Fruit fly (Drosophila melanogaster) whole organism, embryonic: ENCODE data around the gene Atac2.

Experiments
- Abd-B ChIP-seq: fragments of 200-800 bp; sonication (Bioruptor generic); optimal IDR thresholded peaks from 2 replicates; lab custom pipeline; 2018; ENCODE audit warnings: missing biosample characterization, mild to moderate bottlenecking, missing genetic modification characterization, moderate library complexity
- BtbVII ChIP-seq: fragments of 200-800 bp; sonication (Bioruptor generic); optimal IDR thresholded peaks from 3 replicates; lab custom pipeline; 2017; ENCODE audit warnings: missing biosample characterization, mild to moderate bottlenecking, missing genetic modification characterization
- CG10147 ChIP-seq: fragments of 200-800 bp; sonication (Bioruptor generic); optimal IDR thresholded peaks from 2 replicates; lab custom pipeline; 2019; ENCODE audit warnings: missing biosample characterization, mild to moderate bottlenecking, missing genetic modification characterization, moderate library complexity
- CG11504 ChIP-seq: fragments of 200-800 bp; sonication (Bioruptor generic); optimal IDR thresholded peaks from 3 replicates; lab custom pipeline; 2019; ENCODE audit warnings: missing biosample characterization, mild to moderate bottlenecking, missing genetic modification characterization, moderate library complexity
- CG11695 ChIP-seq: fragments of 200-800 bp; sonication (Bioruptor generic); IDR thresholded peaks from 3 replicates; pipeline ENCODE4 v1.3.6; 2022; ENCODE audit warnings: missing biosample characterization, missing genetic modification characterization
- CG13894 ChIP-seq: fragments of 200-800 bp; sonication (Bioruptor generic); optimal IDR thresholded peaks from 3 replicates; lab custom pipeline; 2018; ENCODE audit warnings: missing biosample characterization, mild to moderate bottlenecking, missing genetic modification characterization, moderate library complexity
- CG15011 ChIP-seq: fragments of 200-800 bp; sonication (Bioruptor generic); optimal IDR thresholded peaks from 3 replicates; lab custom pipeline; 2018; ENCODE audit warnings: missing biosample characterization, mild to moderate bottlenecking, missing genetic modification characterization
- CG1647 ChIP-seq: fragments of 200-800 bp; sonication (Bioruptor generic); optimal IDR thresholded peaks from 3 replicates; lab custom pipeline; 2016; ENCODE audit warnings: missing biosample characterization, missing genetic modification characterization
- CG16813 ChIP-seq: fragments of 200-800 bp; sonication (Bioruptor generic); IDR thresholded peaks from 3 replicates; pipeline ENCODE4 v1.3.6; 2022; ENCODE audit warnings: missing biosample characterization, missing genetic modification characterization; ENCODE audit not compliant: partially characterized antibody
- CG17359 ChIP-seq: fragments of 200-800 bp; sonication (Bioruptor generic); optimal IDR thresholded peaks from 3 replicates; lab custom pipeline; 2018; ENCODE audit warnings: missing biosample characterization, mild to moderate bottlenecking, missing genetic modification characterization, moderate library complexity
- CG17612 ChIP-seq: fragments of 200-800 bp; sonication (Bioruptor generic); IDR thresholded peaks from 2 replicates; pipeline ENCODE4 v1.3.6; 2022; ENCODE audit warnings: missing biosample characterization, missing genetic modification characterization
- CG18011 ChIP-seq: fragments of 200-800 bp; sonication (Bioruptor generic); optimal IDR thresholded peaks from 2 replicates; lab custom pipeline; 2017; ENCODE audit warnings: missing biosample characterization, missing genetic modification characterization, mild to moderate bottlenecking, moderate library complexity, missing genotype
- CG18599 ChIP-seq: fragments of 200-800 bp; sonication (Bioruptor generic); optimal IDR thresholded peaks from 3 replicates; lab custom pipeline; 2017; ENCODE audit warnings: missing biosample characterization, missing genetic modification characterization, mild to moderate bottlenecking, moderate library complexity, missing genetic modification reagents
- CG18619 ChIP-seq: fragments of 200-800 bp; sonication (Bioruptor generic); optimal IDR thresholded peaks from 3 replicates; lab custom pipeline; 2017; ENCODE audit warnings: missing biosample characterization, mild to moderate bottlenecking, missing genetic modification characterization
- CG3065 ChIP-seq: fragments of 200-800 bp; sonication (Bioruptor generic); optimal IDR thresholded peaks from 2 replicates; lab custom pipeline; 2016; ENCODE audit warnings: missing biosample characterization, missing genetic modification characterization
- CG31441 ChIP-seq: fragments of 200-800 bp; sonication (Bioruptor generic); IDR thresholded peaks from 2 replicates; pipeline ENCODE4 v1.3.6; 2022; ENCODE audit warnings: missing biosample characterization, missing genetic modification characterization
- CG4404 ChIP-seq: fragments of 200-800 bp; sonication (Bioruptor generic); IDR thresholded peaks from 2 replicates; pipeline ENCODE4 v1.3.6; 2022; ENCODE audit warnings: missing biosample characterization, missing genetic modification characterization
- CG6272 ChIP-seq: fragments of 200-800 bp; sonication (Bioruptor generic); IDR thresholded peaks from 2 replicates; pipeline ENCODE4 v1.3.6; 2022; ENCODE audit warnings: missing biosample characterization, missing genetic modification characterization
- CG7839 ChIP-seq: fragments of 200-800 bp; sonication (Bioruptor generic); optimal IDR thresholded peaks from 3 replicates; lab custom pipeline; 2018; ENCODE audit warnings: missing biosample characterization, mild to moderate bottlenecking, missing genetic modification characterization, moderate library complexity
- CG7987 ChIP-seq: fragments of 200-800 bp; sonication (Bioruptor generic); optimal IDR thresholded peaks from 2 replicates; lab custom pipeline; 2018; ENCODE audit warnings: missing biosample characterization, mild to moderate bottlenecking, missing genetic modification characterization, moderate library complexity
- CG9215 ChIP-seq: fragments of 200-800 bp; sonication (Bioruptor generic); IDR thresholded peaks from 2 replicates; pipeline ENCODE4 v1.3.6; 2022; ENCODE audit warnings: missing biosample characterization, missing genetic modification characterization
- CG9609 ChIP-seq: fragments of 200-800 bp; sonication (Bioruptor generic); optimal IDR thresholded peaks from 3 replicates; lab custom pipeline; 2016; ENCODE audit warnings: missing biosample characterization, missing genetic modification characterization
- CG9727 ChIP-seq: fragments of 200-800 bp; sonication (Bioruptor generic); optimal IDR thresholded peaks from 3 replicates; lab custom pipeline; 2017; ENCODE audit warnings: missing biosample characterization, mild to moderate bottlenecking, missing genetic modification characterization
- CoRest ChIP-seq: fragments of 200-800 bp; sonication (Bioruptor generic); optimal IDR thresholded peaks from 3 replicates; lab custom pipeline; 2018; ENCODE audit warnings: missing biosample characterization, mild to moderate bottlenecking, missing genetic modification characterization, moderate library complexity
- Fer3 ChIP-seq: fragments of 200-800 bp; sonication (Bioruptor generic); optimal IDR thresholded peaks from 2 replicates; lab custom pipeline; 2018; ENCODE audit warnings: missing biosample characterization, mild to moderate bottlenecking, missing genetic modification characterization, moderate library complexity
- Hmr ChIP-seq: fragments of 200-800 bp; sonication (Bioruptor generic); optimal IDR thresholded peaks from 3 replicates; lab custom pipeline; 2017; ENCODE audit warnings: mild to moderate bottlenecking, missing biosample characterization, missing genetic modification reagents, missing genetic modification characterization
- Nf-YC ChIP-seq: fragments of 200-800 bp; optimal IDR thresholded peaks from 3 replicates; lab custom pipeline; 2019; ENCODE audit warnings: missing biosample characterization, mild to moderate bottlenecking, missing genetic modification characterization, moderate library complexity
- Rfx ChIP-seq: fragments of 200-800 bp; sonication (Bioruptor generic); IDR thresholded peaks from 2 replicates; pipeline ENCODE4 v1.3.6; 2022; ENCODE audit warnings: missing biosample characterization, missing genetic modification characterization
- Tbp ChIP-seq: fragments of >200 bp; optimal IDR thresholded peaks from 2 replicates; lab custom pipeline; 2018; ENCODE audit warnings: missing biosample characterization, missing genetic modification characterization
- Xbp1 ChIP-seq: fragments of 200-800 bp; sonication (Bioruptor generic); optimal IDR thresholded peaks from 3 replicates; lab custom pipeline; 2016; ENCODE audit warnings: missing biosample characterization, mild to moderate bottlenecking, missing genetic modification characterization
- Xrp1 ChIP-seq: fragments of 200-800 bp; sonication (Bioruptor generic); IDR thresholded peaks from 2 replicates; pipeline ENCODE4 v1.3.6; 2022; ENCODE audit warnings: missing biosample characterization, missing genetic modification characterization
- bcd ChIP-seq: fragments of 200-800 bp; sonication (Bioruptor generic); optimal IDR thresholded peaks from 2 replicates; lab custom pipeline; 2017; ENCODE audit warnings: missing biosample characterization, mild to moderate bottlenecking, missing genetic modification characterization
- cwo ChIP-seq: fragments of 200-800 bp; sonication (Bioruptor generic); optimal IDR thresholded peaks from 3 replicates; lab custom pipeline; 2017; ENCODE audit warnings: missing biosample characterization, missing genetic modification characterization, mild to moderate bottlenecking, moderate library complexity, missing genetic modification reagents
- dpn ChIP-seq, 2 experiments: fragments of 200-800 bp; sonication (Bioruptor generic); optimal IDR thresholded peaks; 3 replicates each; lab custom pipeline; 2016; ENCODE audit warnings: missing biosample characterization in 2 of 2, missing genetic modification characterization in 2 of 2
- lab ChIP-seq: fragments of 200-800 bp; sonication (Bioruptor generic); optimal IDR thresholded peaks from 3 replicates; lab custom pipeline; 2017; ENCODE audit warnings: missing biosample characterization, missing genetic modification characterization, mild to moderate bottlenecking, moderate library complexity, missing genetic modification reagents
- sens-2 ChIP-seq: fragments of 200-800 bp; sonication (Bioruptor generic); IDR thresholded peaks from 2 replicates; pipeline ENCODE4 v1.3.6; 2022; ENCODE audit warnings: missing biosample characterization, missing genetic modification characterization
- stc ChIP-seq: fragments of 200-800 bp; sonication (Bioruptor generic); IDR thresholded peaks from 2 replicates; pipeline ENCODE4 v1.3.6; 2022; ENCODE audit warnings: missing biosample characterization, missing genetic modification characterization
- trem ChIP-seq: fragments of 200-800 bp; optimal IDR thresholded peaks from 3 replicates; lab custom pipeline; 2019; ENCODE audit warnings: missing biosample characterization, mild to moderate bottlenecking, missing genetic modification characterization, moderate library complexity
- vfl ChIP-seq: fragments of 200-800 bp; sonication (Bioruptor generic); optimal IDR thresholded peaks from 2 replicates; lab custom pipeline; 2016; ENCODE audit warnings: missing biosample characterization, missing genetic modification characterization
- zen2 ChIP-seq: fragments of 200-800 bp; sonication (Bioruptor generic); IDR thresholded peaks from 3 replicates; pipeline ENCODE4 v1.3.6; 2022; ENCODE audit warnings: missing biosample characterization, missing genetic modification characterization; ENCODE audit not compliant: partially characterized antibody

The Atac2 gene

DNA sequence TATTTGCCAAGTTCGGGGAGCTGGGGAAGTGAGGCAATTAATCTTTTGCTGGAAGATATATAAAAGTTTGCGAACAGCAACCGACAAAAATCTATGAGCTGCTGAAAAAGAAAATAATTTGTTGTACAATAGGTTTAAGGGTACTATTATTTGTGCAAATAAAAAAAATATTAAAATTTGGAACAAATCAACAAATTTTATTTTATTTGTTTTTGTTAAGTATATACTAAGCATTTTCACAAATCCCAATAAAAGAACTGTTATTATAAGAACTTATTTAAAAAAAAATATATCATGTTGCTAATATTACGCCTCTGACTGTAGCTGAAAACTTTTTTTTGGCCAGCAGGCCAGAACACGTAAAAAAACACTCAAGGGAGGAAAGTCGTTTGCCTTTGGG lies 46.1 kb upstream of the Atac2 start (continued):
- TF ChIP-seq CG15011 (GFP tag; lab: Kevin White, UChicago): peak; percentile 31
- TF ChIP-seq BtbVII (GFP tag; lab: Kevin White, UChicago): peak; percentile 8
- peak; percentile 35 for TF ChIP-seq cwo (GFP tag; lab: Kevin White, UChicago)
- peak; percentile 33 for TF ChIP-seq Abd-B (GFP tag; lab: Kevin White, UChicago)
- no peak for TF ChIP-seq CG18011 (GFP tag; lab: Kevin White, UChicago)
- no peak for TF ChIP-seq CG16813 (GFP tag; lab: Robert Waterston, UW)
- no peak for TF ChIP-seq CG9609 (GFP tag; lab: Kevin White, UChicago)
- TF ChIP-seq CG13894 (tag; lab: Kevin White, UChicago): peak; percentile 1
- TF ChIP-seq Nf-YC: peak; percentile 9
- TF ChIP-seq vfl (GFP tag; lab: Kevin White, UChicago): no peak
- TF ChIP-seq Rfx (GFP tag; lab: Robert Waterston, UW): no peak
- TF ChIP-seq CG1647 (GFP tag; lab: Kevin White, UChicago): no peak
- peak; percentile 57 for TF ChIP-seq CoRest (tag; lab: Kevin White, UChicago)
- TF ChIP-seq CG11504 (tag; lab: Kevin White, UChicago): peak; percentile 72
- no peak for TF ChIP-seq CG4404
- peak; percentile 28 for TF ChIP-seq CG17359 (tag; lab: Kevin White, UChicago)
- peak; percentile 23 for TF ChIP-seq Hmr (GFP tag; lab: Kevin White, UChicago)
- TF ChIP-seq CG6272: no peak
- TF ChIP-seq lab: peak; percentile 53
- TF ChIP-seq CG3065 (GFP tag; lab: Kevin White, UChicago): no peak
- TF ChIP-seq Xrp1 (GFP tag; lab: Robert Waterston, UW): peak; percentile 25; the same call in 1 of the 2 replicates
- TF ChIP-seq dpn (GFP tag; optimal IDR thresholded peaks at IDR 0.05; lab: Kevin White, UChicago): no peak
- TF ChIP-seq trem (tag; lab: Kevin White, UChicago): no peak
- peak; percentile 14 for TF ChIP-seq Fer3
- TF ChIP-seq Xbp1: no peak
- 0 out of 2 replicates have a peak, but pooled peaks have one; percentile 21 for TF ChIP-seq CG9215 (GFP tag; lab: Robert Waterston, UW)
- TF ChIP-seq CG7839 (tag; lab: Kevin White, UChicago): peak; percentile 64
- TF ChIP-seq CG10147 (GFP tag; lab: Kevin White, UChicago): peak; percentile 55
- TF ChIP-seq CG18619 (GFP tag; lab: Kevin White, UChicago): peak; percentile 9
- peak; percentile 52; the same call in 1 of the 2 replicates for TF ChIP-seq CG31441 (GFP tag; lab: Robert Waterston, UW)
- TF ChIP-seq bcd: peak; percentile 12
- TF ChIP-seq CG18599: peak; percentile 66
- TF ChIP-seq zen2 (GFP tag; lab: Robert Waterston, UW): no peak
- TF ChIP-seq CG11695: peak; percentile 59; the same call in 2 of the 3 replicates
- TF ChIP-seq stc (GFP tag; lab: Robert Waterston, UW): no peak
- TF ChIP-seq CG9727 (GFP tag; lab: Kevin White, UChicago): peak; percentile 39
- no peak for TF ChIP-seq sens-2 (GFP tag; lab: Robert Waterston, UW)
- TF ChIP-seq Tbp (GFP tag; lab: Kevin White, UChicago): no peak
- no peak for TF ChIP-seq CG17612
- TF ChIP-seq CG7987: no peak
